Worm (Caenorhabditis elegans) whole organism, L4 larva: Measurements from ENCODE around the gene C08E8.3.
A peak's percentile ranks its signal among the peaks of the same experiment; 100 is the strongest.
"Not testable (repeated sequence)": the region's sequence is repeated elsewhere in the genome, so short reads cannot be mapped to it uniquely, and the experiment has no call there.

ENCODE experiments used
- F44E2.7 ChIP-seq: fragments of 200-800 bp; sonication (Bioruptor generic); IDR thresholded peaks from 2 replicates; pipeline ENCODE4 v2.1.2; 2022; ENCODE audit warnings: missing genetic modification characterization, missing compliant biosample characterization
- Y5F2A.4 ChIP-seq: fragments of 200-800 bp; sonication (Bioruptor generic); optimal IDR thresholded peaks from 2 replicates; lab custom pipeline; 2018; ENCODE audit warnings: mild to moderate bottlenecking, missing genetic modification characterization, missing compliant biosample characterization
- ZK546.5 ChIP-seq, 2 experiments: sonication (generic microtip); optimal IDR thresholded peaks; 2 replicates each; lab custom pipeline; 2017; ENCODE audit warnings: missing biosample characterization in 2 of 2, missing genetic modification characterization in 2 of 2
- ama-1 ChIP-seq: fragments of 150-350 bp; optimal IDR thresholded peaks from 2 replicates; lab custom pipeline; 2014; ENCODE audit warnings: inconsistent platforms, mixed read lengths
- attf-4 ChIP-seq: sonication (generic microtip); optimal IDR thresholded peaks from 3 replicates; lab custom pipeline; 2017; ENCODE audit warnings: missing biosample characterization, missing genetic modification characterization
- ceh-44 ChIP-seq: fragments of 200-800 bp; sonication (Bioruptor generic); IDR thresholded peaks from 2 replicates; pipeline ENCODE4 v1.3.6; 2022; ENCODE audit warnings: missing genetic modification reagents, missing genetic modification characterization, missing compliant biosample characterization
- ceh-62 ChIP-seq: sonication (generic microtip); optimal IDR thresholded peaks from 2 replicates; lab custom pipeline; 2017; ENCODE audit warnings: missing biosample characterization, missing genetic modification characterization
- daf-16 ChIP-seq, 3 experiments: sonication (generic microtip); optimal IDR thresholded peaks; 2 replicates each; lab custom pipeline; 2016 to 2017; ENCODE audit warnings: missing genetic modification characterization in 3 of 3, missing genetic modification reagents in 3 of 3, mild to moderate bottlenecking in 2 of 3, missing compliant biosample characterization in 2 of 3, missing biosample characterization in 1 of 3, moderate library complexity in 1 of 3
- daf-19 ChIP-seq: fragments of 200-800 bp; sonication (Bioruptor generic); conservative IDR thresholded peaks from 2 replicates; pipeline ENCODE4 v1.3.6; 2022; ENCODE audit warnings: missing genetic modification characterization, missing compliant biosample characterization
- daf-8 ChIP-seq: fragments of 200-800 bp; sonication (Bioruptor generic); IDR thresholded peaks from 2 replicates; pipeline ENCODE4 v1.3.6; 2022; ENCODE audit warnings: missing genetic modification characterization, missing compliant biosample characterization
- dmd-6 ChIP-seq: fragments of 200-800 bp; sonication (Bioruptor generic); IDR thresholded peaks from 2 replicates; pipeline ENCODE4 v1.3.6; 2022; ENCODE audit warnings: missing genetic modification reagents, missing genetic modification characterization, missing compliant biosample characterization
- dmd-9 ChIP-seq: fragments of 200-800 bp; sonication (Bioruptor generic); IDR thresholded peaks from 2 replicates; pipeline ENCODE4 v1.3.6; 2022; ENCODE audit warnings: missing genetic modification reagents, missing genetic modification characterization, missing compliant biosample characterization
- egl-43 ChIP-seq: fragments of 200-800 bp; sonication (Bioruptor generic); IDR thresholded peaks from 2 replicates; pipeline ENCODE4 v1.3.6; 2022; ENCODE audit warnings: missing genetic modification reagents, missing genetic modification characterization, missing compliant biosample characterization
- gei-8 ChIP-seq: fragments of 200-800 bp; sonication (Bioruptor generic); optimal IDR thresholded peaks from 2 replicates; lab custom pipeline; 2018; ENCODE audit warnings: mild to moderate bottlenecking, missing genetic modification characterization, missing compliant biosample characterization
- hif-1 ChIP-seq, 2 experiments: sonication (generic microtip); optimal IDR thresholded peaks; 2 replicates each; lab custom pipeline; 2016 to 2017; ENCODE audit warnings: missing compliant biosample characterization in 2 of 2, missing genetic modification characterization in 2 of 2, missing genetic modification reagents in 2 of 2, missing genotype in 2 of 2, mild to moderate bottlenecking in 1 of 2
- hlh-11 ChIP-seq: fragments of 200-800 bp; sonication (Bioruptor generic); optimal IDR thresholded peaks from 2 replicates; lab custom pipeline; 2018; ENCODE audit warnings: mild to moderate bottlenecking, missing genetic modification characterization, missing compliant biosample characterization
- jun-1 ChIP-seq: fragments of 150-350 bp; optimal IDR thresholded peaks from 2 replicates; lab custom pipeline; 2014; ENCODE audit warnings: missing biosample characterization, missing genetic modification reagents, missing genetic modification characterization
- lin-39 ChIP-seq: fragments of 150-350 bp; optimal IDR thresholded peaks from 2 replicates; lab custom pipeline; 2014; ENCODE audit warnings: missing biosample characterization, missing genetic modification reagents, missing genetic modification characterization
- lir-3 ChIP-seq: sonication (generic microtip); optimal IDR thresholded peaks from 2 replicates; lab custom pipeline; 2016; ENCODE audit warnings: mild to moderate bottlenecking, missing genetic modification characterization, missing compliant biosample characterization
- madf-9 ChIP-seq: fragments of 200-800 bp; sonication (Bioruptor generic); conservative IDR thresholded peaks from 2 replicates; pipeline ENCODE4 v1.3.6; 2022; ENCODE audit warnings: missing genetic modification reagents, missing genetic modification characterization, missing compliant biosample characterization
- mep-1 ChIP-seq: fragments of 150-350 bp; sonication (generic microtip); optimal IDR thresholded peaks from 3 replicates; lab custom pipeline; 2014; ENCODE audit warnings: missing biosample characterization, missing genetic modification characterization
- mxl-3 ChIP-seq: fragments of 200-800 bp; sonication (Bioruptor generic); optimal IDR thresholded peaks from 2 replicates; lab custom pipeline; 2018; ENCODE audit warnings: mild to moderate bottlenecking, missing genetic modification characterization, missing compliant biosample characterization
- nhr-28 ChIP-seq: fragments of 150-350 bp; optimal IDR thresholded peaks from 2 replicates; lab custom pipeline; 2014; ENCODE audit warnings: missing biosample characterization, missing genetic modification characterization
- php-3 ChIP-seq: fragments of 200-800 bp; sonication (Bioruptor generic); IDR thresholded peaks from 2 replicates; pipeline ENCODE4 v1.3.6; 2022; ENCODE audit warnings: missing genetic modification reagents, missing genetic modification characterization, missing compliant biosample characterization
- pqm-1 ChIP-seq: sonication (generic microtip); optimal IDR thresholded peaks from 2 replicates; lab custom pipeline; 2017; ENCODE audit warnings: missing biosample characterization, missing genetic modification characterization
- rbr-2 ChIP-seq: sonication (generic microtip); optimal IDR thresholded peaks from 2 replicates; lab custom pipeline; 2016; ENCODE audit warnings: missing genotype, missing genetic modification characterization, missing compliant biosample characterization
- set-16 ChIP-seq: fragments of 200-800 bp; sonication (Bioruptor generic); IDR thresholded peaks from 2 replicates; pipeline ENCODE4 v1.3.6; 2022; ENCODE audit warnings: missing genetic modification reagents, missing genetic modification characterization, missing compliant biosample characterization
- tra-1 ChIP-seq: fragments of 200-800 bp; sonication (Bioruptor generic); IDR thresholded peaks from 2 replicates; pipeline ENCODE4 v1.3.6; 2022; ENCODE audit warnings: missing genetic modification reagents, missing genetic modification characterization, missing compliant biosample characterization
- unc-62 ChIP-seq, 3 experiments: fragments of 150-350 bp in 1 of 3; sonication (generic microtip); optimal IDR thresholded peaks in 2 of 3; peaks in 1 of 3; 1 replicate in 1 of 3; 2 replicates in 2 of 3; lab custom pipeline; 2014 to 2017; ENCODE audit warnings: missing biosample characterization in 3 of 3, missing genetic modification characterization in 3 of 3, missing genetic modification reagents in 3 of 3, missing genotype in 1 of 3
- zip-11 ChIP-seq: fragments of 200-800 bp; sonication (Bioruptor generic); IDR thresholded peaks from 2 replicates; pipeline ENCODE4 v1.3.6; 2022; ENCODE audit warnings: missing genetic modification characterization, missing compliant biosample characterization

The C08E8.3 gene

DNA sequence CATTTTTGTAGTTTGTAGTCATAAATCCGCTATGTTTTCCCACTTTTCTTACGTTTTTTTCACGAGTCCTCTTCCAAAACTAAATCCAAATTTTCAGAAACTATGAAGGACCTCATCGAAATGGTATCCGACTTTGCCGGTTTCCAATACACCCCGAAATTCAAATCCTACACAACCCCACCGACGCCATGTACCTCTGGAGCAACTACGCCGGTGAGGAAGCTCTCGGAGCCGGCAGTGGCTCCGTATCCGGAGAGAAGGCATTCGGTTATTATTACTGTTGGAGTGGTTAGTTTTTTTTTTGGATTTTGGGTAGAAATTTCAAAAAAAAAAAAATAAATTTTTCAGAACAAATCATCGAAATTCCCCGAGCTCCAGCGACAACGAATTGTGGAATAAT, at the start of gene C08E8.3:
C08E8.3 (plus strand) TSS at position 84 of the 400 bp plus-strand sequence.
- TF ChIP-seq hif-1 (tag; optimal IDR thresholded peaks at IDR 0.05; lab: Kevin White, UChicago) (no peak), unc-62 (GFP tag; optimal IDR thresholded peaks at IDR 0.05 in 1 of 2; lab: Kevin White, UChicago) (peak in 1 of 2 experiments; percentile 81), unc-62 (tag; optimal IDR thresholded peaks at IDR 0.05; lab: Kevin White, UChicago) (no peak)

- TF ChIP-seq ZK546.5 (tag; optimal IDR thresholded peaks at IDR 0.05; lab: Kevin White, UChicago); dmd-9 (GFP tag; lab: Robert Waterston, UW); mep-1 (tag; lab: Kevin White, UChicago): not testable (repeated sequence)
These were observed 47.5 kb upstream of the C08E8.3 start, which contains the start of gene Y51A2A.6 for ce11 chrV:18302414-18302813. Gene Y51A2A.6 (plus strand): TSS chrV:18302714.

ce11 chrV:18318312-18318711, 31.6 kb upstream of the C08E8.3 start, which contains the start of gene fbxb-119:
Gene fbxb-119 (plus strand): TSS chrV:18318612.
- peak in 1 of 2 experiments; percentile 23 for TF ChIP-seq unc-62 (GFP tag; optimal IDR thresholded peaks at IDR 0.05 in 1 of 2; lab: Kevin White, UChicago)
- TF ChIP-seq unc-62 (tag; optimal IDR thresholded peaks at IDR 0.05; lab: Kevin White, UChicago) = no peak
- TF ChIP-seq F44E2.7 = no peak

DNA sequence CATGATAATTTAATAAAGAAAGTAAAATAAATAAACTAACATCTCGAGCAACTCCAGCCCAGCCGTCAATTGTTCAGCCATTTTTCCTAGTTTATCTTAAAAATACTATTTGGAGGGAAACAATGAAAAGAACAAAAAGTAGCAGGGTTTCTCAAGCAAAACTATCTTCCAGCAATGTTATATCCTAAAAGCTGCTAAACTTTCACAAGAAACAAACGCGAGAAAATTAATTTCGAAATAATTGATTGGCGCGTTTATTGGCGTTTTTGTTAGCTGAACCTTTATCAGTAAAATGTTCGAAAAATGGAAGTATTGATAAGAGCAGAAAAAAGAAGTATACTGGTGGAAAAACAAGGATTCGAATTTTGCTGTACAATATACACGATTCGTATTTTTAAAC, 26.7 kb upstream of the C08E8.3 start, which contains the start of gene B0462.5:
B0462.5 (minus strand) TSS at position 101 of the 400 bp plus-strand sequence.
- TF ChIP-seq daf-16 (GFP tag; optimal IDR thresholded peaks at IDR 0.05; lab: Kevin White, UChicago) (no peak), daf-16 (tag; optimal IDR thresholded peaks at IDR 0.05; lab: Kevin White, UChicago) (no peak), pqm-1 (tag; lab: Kevin White, UChicago) (peak; percentile 74), egl-43 (GFP tag; lab: Robert Waterston, UW) (no peak)

DNA sequence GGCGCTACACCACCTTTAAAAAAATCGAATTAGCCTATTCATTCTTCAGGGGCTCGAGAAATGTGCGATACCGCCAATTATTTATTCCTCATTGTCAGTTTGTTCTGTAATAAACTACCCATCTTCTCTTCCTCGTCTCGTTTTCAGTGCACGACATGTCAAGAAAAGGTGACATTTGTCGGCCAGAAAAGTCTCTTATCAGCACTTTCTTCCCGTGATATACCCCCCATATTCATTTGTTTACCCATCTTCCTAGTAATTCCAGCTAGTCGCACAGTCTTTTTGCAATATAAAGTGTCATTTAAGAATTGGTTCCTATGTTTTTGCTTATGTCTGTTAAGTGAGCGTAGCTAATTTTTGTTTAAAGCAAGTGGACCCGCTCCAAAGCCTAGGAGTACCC, 25.4 kb upstream of the C08E8.3 start:
- TF ChIP-seq hlh-11 = peak; percentile 39
- peak; percentile 48 for TF ChIP-seq nhr-28 (tag; lab: Kevin White, UChicago)
- no peak for TF ChIP-seq ama-1 (lab: Kevin White, UChicago)
- TF ChIP-seq dmd-6 (GFP tag; lab: Robert Waterston, UW) = peak; percentile 55
- TF ChIP-seq php-3 (GFP tag; lab: Robert Waterston, UW) = 0 out of 2 replicates have a peak, but pooled peaks have one; percentile 18
- TF ChIP-seq pqm-1 (tag; lab: Kevin White, UChicago) = peak; percentile 66

ce11 chrV:18331086-18331485, 18.8 kb upstream of the C08E8.3 start, which contains the start of gene B0462.4:
Gene B0462.4 (minus strand): TSS chrV:18331186.
- TF ChIP-seq ceh-44 (GFP tag; lab: Robert Waterston, UW) (no peak), lir-3 (tag; lab: Kevin White, UChicago) (no peak), lin-39 (tag; lab: Kevin White, UChicago) (no peak), daf-8 (GFP tag; lab: Robert Waterston, UW) (no peak), rbr-2 (tag; lab: Kevin White, UChicago) (no peak), set-16 (GFP tag; lab: Robert Waterston, UW) (no peak), F44E2.7 (no peak), daf-16 (GFP tag; optimal IDR thresholded peaks at IDR 0.05; lab: Kevin White, UChicago) (no peak), daf-16 (tag; optimal IDR thresholded peaks at IDR 0.05; lab: Kevin White, UChicago) (no peak), tra-1 (no peak), attf-4 (tag; lab: Kevin White, UChicago) (no peak), madf-9 (no peak), gei-8 (GFP tag; lab: Kevin White, UChicago) (no peak), zip-11 (no peak), ceh-62 (no peak), mxl-3 (GFP tag; lab: Kevin White, UChicago) (no peak), jun-1 (tag; lab: Kevin White, UChicago) (no peak), pqm-1 (tag; lab: Kevin White, UChicago) (no peak), Y5F2A.4 (GFP tag; lab: Kevin White, UChicago) (no peak), daf-19 (GFP tag; lab: Robert Waterston, UW) (no peak), hif-1 (tag; optimal IDR thresholded peaks at IDR 0.05; lab: Kevin White, UChicago) (no peak)
